Worm (Caenorhabditis elegans) whole organism, late embryonic: Measurements from ENCODE around the gene Y82E9BL.18.

ENCODE experiments used
- T23F11.4 ChIP-seq: fragments of 200-800 bp; sonication (Bioruptor generic); optimal IDR thresholded peaks from 2 replicates; lab custom pipeline; 2018; ENCODE audit warnings: mild to moderate bottlenecking, missing genetic modification characterization, missing compliant biosample characterization
- ama-1 ChIP-seq: fragments of 150-350 bp; optimal IDR thresholded peaks from 2 replicates; lab custom pipeline; 2014
- ceh-48 ChIP-seq: sonication (generic microtip); optimal IDR thresholded peaks from 2 replicates; lab custom pipeline; 2016; ENCODE audit warnings: missing genetic modification characterization, inconsistent platforms, missing compliant biosample characterization
- dmd-4 ChIP-seq: sonication (generic microtip); optimal IDR thresholded peaks from 2 replicates; lab custom pipeline; 2016; ENCODE audit warnings: borderline replicate concordance, missing genetic modification characterization, missing compliant biosample characterization
- mec-3 ChIP-seq: sonication (generic microtip); optimal IDR thresholded peaks from 2 replicates; lab custom pipeline; 2016; ENCODE audit warnings: borderline replicate concordance, missing genetic modification characterization, missing compliant biosample characterization
- nfya-1 ChIP-seq: sonication (generic microtip); optimal IDR thresholded peaks from 2 replicates; lab custom pipeline; 2017; ENCODE audit warnings: missing genetic modification characterization, mild to moderate bottlenecking, missing compliant biosample characterization, antibody characterized with exemption, moderate library complexity
- nhr-11 ChIP-seq: fragments of 150-350 bp; optimal IDR thresholded peaks from 2 replicates; lab custom pipeline; 2014; ENCODE audit warnings: missing biosample characterization, missing genetic modification characterization
- pag-3 ChIP-seq: sonication (generic microtip); optimal IDR thresholded peaks from 2 replicates; lab custom pipeline; 2016; ENCODE audit warnings: missing compliant biosample characterization, missing genetic modification characterization, borderline replicate concordance
- pros-1 ChIP-seq: fragments of 150-350 bp; optimal IDR thresholded peaks from 2 replicates; lab custom pipeline; 2014; ENCODE audit warnings: missing biosample characterization, missing genetic modification reagents, missing genetic modification characterization
- syd-9 ChIP-seq: sonication (generic microtip); optimal IDR thresholded peaks from 2 replicates; lab custom pipeline; 2016; ENCODE audit warnings: mild to moderate bottlenecking, missing genetic modification characterization, moderate library complexity, missing compliant biosample characterization
- tbx-2 ChIP-seq: sonication (generic microtip); optimal IDR thresholded peaks from 2 replicates; lab custom pipeline; 2016; ENCODE audit warnings: missing genetic modification characterization, missing compliant biosample characterization
- tbx-7 ChIP-seq: sonication (generic microtip); optimal IDR thresholded peaks from 2 replicates; lab custom pipeline; 2016; ENCODE audit warnings: missing genotype, missing genetic modification characterization, missing compliant biosample characterization
- unc-42 ChIP-seq: sonication (generic microtip); optimal IDR thresholded peaks from 2 replicates; lab custom pipeline; 2016; ENCODE audit warnings: missing genotype, missing genetic modification characterization, missing compliant biosample characterization
- ztf-16 ChIP-seq: sonication (generic microtip); optimal IDR thresholded peaks from 2 replicates; lab custom pipeline; 2017; ENCODE audit warnings: missing genetic modification characterization, missing compliant biosample characterization

ce11 chrIII:1323555-1323954, 3.0 kb upstream of the Y82E9BL.18 start:
- TF ChIP-seq nfya-1 (no peak), unc-42 (tag; lab: Kevin White, UChicago) (no peak), tbx-2 (tag; lab: Kevin White, UChicago) (no peak), pag-3 (tag; lab: Kevin White, UChicago) (no peak), pros-1 (tag; lab: Kevin White, UChicago) (no peak), tbx-7 (tag; lab: Kevin White, UChicago) (no peak), mec-3 (tag; lab: Kevin White, UChicago) (no peak), ceh-48 (tag; lab: Kevin White, UChicago) (no peak), T23F11.4 (no peak), ztf-16 (tag; lab: Kevin White, UChicago) (no peak), ama-1 (no peak), dmd-4 (tag; lab: Kevin White, UChicago) (no peak), nhr-11 (tag; lab: Kevin White, UChicago) (no peak), syd-9 (tag; lab: Kevin White, UChicago) (no peak)
